Worm (Caenorhabditis elegans) whole organism, mixed stage, embryonic: Measurements from ENCODE around the gene dod-23.

Experiments
- M03D4.4 ChIP-seq: sonication (generic microtip); optimal IDR thresholded peaks from 2 replicates; lab custom pipeline; 2017; ENCODE audit warnings: mild to moderate bottlenecking, missing genetic modification characterization, missing compliant biosample characterization
- bed-3 ChIP-seq: fragments of 200-800 bp; sonication (Bioruptor generic); optimal IDR thresholded peaks from 3 replicates; lab custom pipeline; 2018; ENCODE audit warnings: mild to moderate bottlenecking, missing genetic modification characterization, moderate library complexity, missing compliant biosample characterization
- ceh-43 ChIP-seq: fragments of 200-800 bp; sonication (Bioruptor generic); optimal IDR thresholded peaks from 2 replicates; lab custom pipeline; 2018; ENCODE audit warnings: mild to moderate bottlenecking, missing genetic modification characterization, moderate library complexity, missing compliant biosample characterization
- ceh-83 ChIP-seq: fragments of 200-800 bp; sonication (Bioruptor generic); optimal IDR thresholded peaks from 2 replicates; lab custom pipeline; 2018; ENCODE audit warnings: mild to moderate bottlenecking, missing genetic modification characterization, missing compliant biosample characterization
- ces-1 ChIP-seq: fragments of 150-350 bp; optimal IDR thresholded peaks from 2 replicates; lab custom pipeline; 2014; ENCODE audit warnings: missing biosample characterization, missing genetic modification reagents, missing genetic modification characterization
- elt-3 ChIP-seq: fragments of 150-350 bp; optimal IDR thresholded peaks from 2 replicates; lab custom pipeline; 2014; ENCODE audit warnings: missing biosample characterization, missing genetic modification characterization
- ham-2 ChIP-seq: fragments of 200-800 bp; sonication (Bioruptor generic); optimal IDR thresholded peaks from 2 replicates; lab custom pipeline; 2018; ENCODE audit warnings: mild to moderate bottlenecking, missing genetic modification characterization, missing compliant biosample characterization
- hlh-1 ChIP-seq: fragments of 150-350 bp; optimal IDR thresholded peaks from 2 replicates; lab custom pipeline; 2014; ENCODE audit warnings: missing biosample characterization, missing genetic modification reagents, missing genetic modification characterization
- mab-5 ChIP-seq: fragments of 150-350 bp; optimal IDR thresholded peaks from 2 replicates; lab custom pipeline; 2014; ENCODE audit warnings: missing biosample characterization, missing genetic modification characterization
- mep-1 ChIP-seq: fragments of 150-350 bp; optimal IDR thresholded peaks from 2 replicates; lab custom pipeline; 2017; ENCODE audit warnings: missing biosample characterization, missing genetic modification reagents, missing genetic modification characterization, inconsistent platforms
- nhr-12 ChIP-seq: fragments of 150-350 bp; optimal IDR thresholded peaks from 2 replicates; lab custom pipeline; 2014; ENCODE audit warnings: missing biosample characterization, missing genetic modification characterization
- nhr-2 ChIP-seq: fragments of 150-350 bp; optimal IDR thresholded peaks from 2 replicates; lab custom pipeline; 2014; ENCODE audit warnings: missing biosample characterization, missing genetic modification characterization
- nhr-237 ChIP-seq: fragments of 150-350 bp; optimal IDR thresholded peaks from 2 replicates; lab custom pipeline; 2014; ENCODE audit warnings: missing biosample characterization, missing genetic modification characterization
- nhr-76 ChIP-seq: sonication (generic microtip); optimal IDR thresholded peaks from 2 replicates; lab custom pipeline; 2017; ENCODE audit warnings: missing biosample characterization, missing genetic modification characterization
- unc-62 ChIP-seq: fragments of 150-350 bp; optimal IDR thresholded peaks from 2 replicates; lab custom pipeline; 2014; ENCODE audit warnings: missing biosample characterization, missing genetic modification reagents, missing genetic modification characterization
- zip-8 ChIP-seq: fragments of 150-350 bp; optimal IDR thresholded peaks from 2 replicates; lab custom pipeline; 2014; ENCODE audit warnings: missing biosample characterization, missing genetic modification characterization
- ztf-11 ChIP-seq: fragments of 150-350 bp; optimal IDR thresholded peaks from 2 replicates; lab custom pipeline; 2014; ENCODE audit warnings: missing biosample characterization, missing genetic modification characterization

Gene dod-23

DNA sequence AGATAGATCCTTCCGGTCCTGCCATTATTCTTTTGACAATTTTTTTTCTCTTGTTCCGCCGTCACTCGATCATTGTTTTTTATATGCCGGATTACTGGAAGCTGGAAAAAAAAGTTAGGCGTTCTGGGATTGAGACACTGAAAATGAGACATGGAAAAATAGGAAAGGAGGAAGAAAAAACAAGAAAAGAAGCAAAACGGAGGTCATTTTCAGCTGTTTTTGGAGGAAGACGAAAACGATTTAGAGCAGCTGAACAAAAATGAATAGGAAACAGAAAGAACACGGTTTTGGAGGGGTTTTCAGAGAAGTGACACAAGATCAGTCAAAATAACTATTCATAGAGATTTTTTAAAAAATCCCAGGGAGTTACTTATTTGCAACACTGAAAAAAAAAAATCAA is 29.9 kb downstream of the dod-23 start, which contains the start of gene amt-3:
amt-3 (minus strand) TSS at position 101 of the 400 bp plus-strand sequence.
- no peak for TF ChIP-seq bed-3

DNA sequence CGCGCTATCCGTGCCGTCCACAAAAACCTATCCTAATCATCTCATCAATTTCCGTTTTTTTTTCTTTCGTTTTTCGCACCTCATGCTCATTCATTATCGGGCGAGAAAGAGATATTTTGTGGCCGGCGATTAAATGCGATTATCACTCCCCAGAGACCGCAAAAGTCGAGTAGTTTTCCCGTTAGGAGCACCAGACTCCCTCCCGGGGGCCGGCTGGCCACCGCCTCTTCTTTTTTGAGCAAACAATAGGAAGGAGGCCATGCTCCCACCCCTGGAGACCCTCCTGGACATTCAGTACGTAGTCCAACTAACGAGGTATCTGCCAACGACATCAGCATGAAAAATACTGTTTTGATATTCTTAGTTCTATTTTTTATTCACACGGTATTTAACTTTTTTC is 38.5 kb downstream of the dod-23 start, which contains the start of gene M195.2:
M195.2 (plus strand) TSS at position 301 of the 400 bp plus-strand sequence.
- no peak for TF ChIP-seq ceh-83 (GFP tag; lab: Kevin White, UChicago)
- TF ChIP-seq ham-2 (GFP tag; lab: Kevin White, UChicago): no peak
- no peak for TF ChIP-seq nhr-12 (tag; lab: Kevin White, UChicago)
- no peak for TF ChIP-seq ceh-43 (GFP tag; lab: Kevin White, UChicago)
- TF ChIP-seq nhr-76 (tag; lab: Kevin White, UChicago): no peak

DNA sequence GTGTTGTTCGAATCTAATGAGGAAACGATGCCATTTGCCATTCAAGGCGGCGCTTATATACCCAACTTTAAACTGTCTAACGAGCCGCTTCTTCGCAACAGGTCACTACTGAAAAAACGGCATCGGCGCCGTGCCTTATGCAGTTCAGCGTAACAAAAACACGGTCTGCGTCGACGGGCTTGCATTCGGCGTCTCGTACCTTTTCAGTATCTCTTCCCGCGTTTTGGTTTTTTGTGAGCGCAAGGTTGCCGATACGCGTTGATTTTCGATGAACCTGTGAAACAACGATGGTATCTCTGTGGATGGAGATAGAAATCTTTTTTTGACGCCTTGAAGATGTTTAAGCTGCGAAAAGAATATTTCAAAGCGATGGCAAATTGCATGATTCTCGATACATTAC is 39.6 kb downstream of the dod-23 start, which contains the start of gene col-77:
col-77 (minus strand) TSS at position 32 of the 400 bp plus-strand sequence.
- no peak for TF ChIP-seq nhr-2 (tag; lab: Kevin White, UChicago)
- no peak for TF ChIP-seq ztf-11 (tag; lab: Kevin White, UChicago)
- no peak for TF ChIP-seq mep-1
- TF ChIP-seq bed-3: no peak

DNA sequence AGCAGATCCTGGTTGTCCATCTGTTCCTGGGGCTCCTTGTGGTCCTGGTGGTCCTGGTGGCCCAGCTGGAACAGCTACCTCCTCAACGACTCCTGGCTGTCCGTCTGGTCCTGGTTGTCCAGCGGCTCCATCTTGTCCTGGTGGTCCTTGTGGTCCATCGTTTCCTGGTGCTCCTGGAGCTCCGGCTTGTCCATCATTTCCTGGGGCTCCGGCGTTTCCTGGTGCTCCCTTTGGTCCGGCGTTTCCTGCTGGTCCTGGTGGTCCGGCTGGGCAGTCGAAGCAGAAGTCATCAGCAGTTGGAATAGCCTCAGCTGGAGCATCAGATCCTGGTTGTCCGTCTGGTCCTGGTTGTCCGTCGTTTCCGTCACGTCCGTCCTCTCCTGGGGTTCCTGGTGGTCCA is 40.5 kb downstream of the dod-23 start:
- no peak for TF ChIP-seq ceh-83 (GFP tag; lab: Kevin White, UChicago)
- TF ChIP-seq nhr-237 (tag; lab: Kevin White, UChicago): no peak
- TF ChIP-seq mep-1: no peak
- TF ChIP-seq mab-5 (tag; lab: Kevin White, UChicago): no peak
- TF ChIP-seq ham-2 (GFP tag; lab: Kevin White, UChicago): no peak
- no peak for TF ChIP-seq M03D4.4 (tag; lab: Kevin White, UChicago)
- TF ChIP-seq hlh-1 (tag; lab: Kevin White, UChicago): no peak
- TF ChIP-seq, all 35 proteins: peak for 0

DNA sequence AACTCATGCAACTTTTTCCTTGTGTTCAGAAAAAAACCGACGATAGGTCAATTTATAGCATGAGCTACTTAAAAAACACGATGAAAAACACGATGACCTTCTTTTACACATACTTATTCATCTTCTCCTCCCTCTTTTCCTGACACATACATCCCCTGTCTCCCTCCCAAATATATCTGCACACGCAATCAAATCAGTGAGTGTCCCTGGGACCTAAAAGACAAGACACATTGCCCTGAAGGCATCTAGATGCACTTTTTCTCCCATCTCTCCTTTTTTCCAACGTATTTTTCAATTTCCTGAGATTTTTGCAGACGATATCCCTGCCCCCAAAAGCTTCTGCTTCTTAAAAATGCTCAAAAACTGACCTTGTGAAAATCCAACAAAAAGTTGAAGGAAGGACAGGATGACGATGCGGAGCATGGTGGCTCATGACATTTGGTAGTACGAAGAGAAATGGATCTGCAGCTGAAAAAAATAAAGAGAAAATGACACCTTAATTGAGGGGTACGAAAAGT is 44.7 kb downstream of the dod-23 start, which contains the start of gene C26D10.6:
C26D10.6 (minus strand) TSS at position 468 of the 518 bp plus-strand sequence.
- no peak for TF ChIP-seq elt-3
- TF ChIP-seq ces-1: peak; percentile 80

DNA sequence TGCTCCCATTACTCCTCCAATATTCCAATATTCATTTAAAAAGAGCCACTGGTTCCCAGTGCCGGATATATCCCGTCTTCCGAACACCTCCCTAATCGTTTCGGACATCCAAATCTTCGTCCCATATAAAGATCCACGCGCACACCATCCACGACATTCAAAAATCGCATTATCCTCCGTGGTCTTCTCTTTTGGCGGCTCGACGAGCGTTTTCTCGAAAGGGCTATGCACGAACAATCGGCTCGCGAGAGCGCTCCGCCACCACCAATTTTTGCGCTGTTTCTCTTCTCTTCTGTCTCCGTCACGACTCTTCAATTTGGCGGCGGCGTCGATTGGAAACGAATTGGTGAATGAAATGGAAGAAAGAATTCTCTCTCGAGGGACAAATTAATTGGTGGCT is 45.7 kb downstream of the dod-23 start:
- TF ChIP-seq zip-8 (tag; lab: Kevin White, UChicago) (no peak), ces-1 (peak; percentile 78), ceh-83 (GFP tag; lab: Kevin White, UChicago) (no peak), unc-62 (no peak)
